Worm (Caenorhabditis elegans): Measurements from ENCODE around the gene tlk-1.

Gene tlk-1

DNA sequence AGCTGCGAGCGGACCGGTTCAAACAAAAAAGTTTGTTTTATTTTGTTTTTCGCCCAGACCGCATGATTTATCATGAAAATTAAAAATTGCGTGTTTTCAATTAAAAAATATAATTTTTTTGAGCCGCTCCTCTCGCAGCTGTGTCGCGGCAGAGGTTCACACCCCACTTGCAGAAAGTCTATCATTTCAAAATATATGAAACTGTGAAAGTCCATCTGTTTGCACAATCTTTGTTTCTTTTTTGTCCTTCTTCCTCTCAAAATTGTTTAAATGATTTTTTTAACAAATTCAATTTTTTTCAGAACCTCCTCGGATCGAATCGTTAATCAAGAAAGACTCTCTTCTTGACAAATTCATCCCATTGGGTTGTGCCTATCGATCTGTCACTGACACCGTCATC lies at the start of gene tlk-1:
tlk-1 (plus strand) TSS at position 301 of the 400 bp plus-strand sequence.
- TF ChIP-seq flt-1 (GFP tag; IDR thresholded peaks at IDR 0.05), result no peak
- no peak for TF ChIP-seq ztf-29 (GFP tag; IDR thresholded peaks at IDR 0.05)
- TF ChIP-seq ztf-23 (GFP tag; IDR thresholded peaks at IDR 0.05), result no peak
- TF ChIP-seq cog-1 (tag; optimal IDR thresholded peaks at IDR 0.05), result no peak
- TF ChIP-seq klf-2 (GFP tag; conservative IDR thresholded peaks at IDR 0.05), result no peak
- TF ChIP-seq tab-1 (GFP tag; IDR thresholded peaks at IDR 0.05), result no peak
- TF ChIP-seq ref-1 (GFP tag; conservative IDR thresholded peaks at IDR 0.05), result no peak
- TF ChIP-seq med-1 (GFP tag; optimal IDR thresholded peaks at IDR 0.05; ENCODE audit: insufficient read depth), result no peak
- no peak for TF ChIP-seq T22C8.4 (GFP tag; IDR thresholded peaks at IDR 0.05)

DNA sequence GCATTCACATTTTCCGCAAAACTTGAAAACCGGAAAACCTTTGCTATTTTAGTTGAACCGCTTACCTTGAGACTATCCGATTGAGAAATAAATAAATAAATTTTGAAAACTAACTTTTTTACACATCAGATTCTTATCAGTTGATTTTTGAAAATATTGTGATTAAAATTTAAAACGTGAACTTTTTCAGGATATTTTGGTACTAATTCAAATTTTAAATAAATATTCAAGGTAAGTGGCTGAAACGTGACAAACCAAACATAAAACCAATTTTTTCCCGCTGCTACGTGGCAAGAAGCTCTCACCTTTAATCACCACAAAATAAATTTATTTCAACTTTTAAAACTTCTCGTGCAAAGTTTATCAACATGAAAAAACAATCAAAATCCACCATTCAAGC lies 47.8 kb upstream of the tlk-1 start, which contains the start of gene C15H7.3:
C15H7.3 (minus strand) TSS at position 101 of the 400 bp plus-strand sequence.
- TF ChIP-seq ref-1 (GFP tag; conservative IDR thresholded peaks at IDR 0.05) (no peak), med-1 (GFP tag; optimal IDR thresholded peaks at IDR 0.05; ENCODE audit: insufficient read depth) (no peak), flt-1 (GFP tag; IDR thresholded peaks at IDR 0.05) (no peak), klf-2 (GFP tag; conservative IDR thresholded peaks at IDR 0.05) (no peak), T22C8.4 (GFP tag; IDR thresholded peaks at IDR 0.05) (no peak), ztf-29 (GFP tag; IDR thresholded peaks at IDR 0.05) (no peak), ztf-23 (GFP tag; IDR thresholded peaks at IDR 0.05) (no peak), tab-1 (GFP tag; IDR thresholded peaks at IDR 0.05) (no peak), cog-1 (tag; optimal IDR thresholded peaks at IDR 0.05) (no peak)

DNA sequence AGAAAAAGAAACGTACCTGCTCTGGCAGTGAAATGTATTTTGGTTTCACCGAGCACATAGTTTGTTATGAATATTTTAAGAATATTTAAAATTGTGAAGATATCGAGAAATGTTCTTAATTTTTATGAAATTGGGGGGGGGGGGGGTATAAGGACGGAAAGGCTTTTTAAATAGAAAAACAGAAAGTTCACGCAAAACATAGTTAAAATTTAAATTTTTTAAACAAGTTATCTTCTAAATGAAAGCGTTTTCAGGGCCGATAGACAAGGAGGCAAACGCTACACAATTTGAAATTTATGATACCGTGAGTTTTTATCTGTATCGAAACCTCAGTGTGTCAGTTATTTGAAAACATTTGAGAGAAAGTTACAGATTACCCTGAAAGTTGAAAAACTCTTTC lies 43.9 kb upstream of the tlk-1 start, which contains the start of gene C15H7.4:
C15H7.4 (minus strand) TSS at position 101 of the 400 bp plus-strand sequence.
- TF ChIP-seq ztf-29 (GFP tag; IDR thresholded peaks at IDR 0.05) (no peak), klf-2 (GFP tag; conservative IDR thresholded peaks at IDR 0.05) (no peak), med-1 (GFP tag; optimal IDR thresholded peaks at IDR 0.05; ENCODE audit: insufficient read depth) (no peak), T22C8.4 (GFP tag; IDR thresholded peaks at IDR 0.05) (no peak), cog-1 (tag; optimal IDR thresholded peaks at IDR 0.05) (no peak), tab-1 (GFP tag; IDR thresholded peaks at IDR 0.05) (no peak), ref-1 (GFP tag; conservative IDR thresholded peaks at IDR 0.05) (no peak), flt-1 (GFP tag; IDR thresholded peaks at IDR 0.05) (no peak), ztf-23 (GFP tag; IDR thresholded peaks at IDR 0.05) (no peak)

DNA sequence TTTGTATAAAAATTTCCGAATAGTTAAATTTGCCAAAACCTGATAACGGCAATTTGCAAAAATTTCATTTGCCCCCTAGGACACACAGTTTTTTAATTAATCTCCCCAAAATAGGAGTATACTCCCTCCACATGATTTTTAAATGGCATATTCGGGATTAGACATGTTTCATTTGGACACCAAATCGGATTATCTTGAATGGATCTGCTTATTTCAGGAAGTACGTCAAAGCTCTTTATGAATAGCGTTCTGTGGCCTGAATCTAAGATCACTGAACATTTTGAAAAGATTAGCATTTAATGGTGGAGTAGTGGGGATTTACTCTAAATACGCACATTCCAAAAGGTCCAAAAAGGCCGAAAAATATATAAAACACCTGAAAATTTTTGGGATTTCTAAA lies 41.1 kb upstream of the tlk-1 start:
- no peak for TF ChIP-seq tab-1 (GFP tag; IDR thresholded peaks at IDR 0.05)
- no peak for TF ChIP-seq med-1 (GFP tag; optimal IDR thresholded peaks at IDR 0.05; ENCODE audit: insufficient read depth)
- TF ChIP-seq flt-1 (GFP tag; IDR thresholded peaks at IDR 0.05), result no peak
- no peak for TF ChIP-seq cog-1 (tag; optimal IDR thresholded peaks at IDR 0.05)
- TF ChIP-seq T22C8.4 (GFP tag; IDR thresholded peaks at IDR 0.05), result no peak
- no peak for TF ChIP-seq ztf-23 (GFP tag; IDR thresholded peaks at IDR 0.05)
- TF ChIP-seq ztf-29 (GFP tag; IDR thresholded peaks at IDR 0.05), result no peak
- no peak for TF ChIP-seq ref-1 (GFP tag; conservative IDR thresholded peaks at IDR 0.05)
- TF ChIP-seq klf-2 (GFP tag; conservative IDR thresholded peaks at IDR 0.05), result no peak

DNA sequence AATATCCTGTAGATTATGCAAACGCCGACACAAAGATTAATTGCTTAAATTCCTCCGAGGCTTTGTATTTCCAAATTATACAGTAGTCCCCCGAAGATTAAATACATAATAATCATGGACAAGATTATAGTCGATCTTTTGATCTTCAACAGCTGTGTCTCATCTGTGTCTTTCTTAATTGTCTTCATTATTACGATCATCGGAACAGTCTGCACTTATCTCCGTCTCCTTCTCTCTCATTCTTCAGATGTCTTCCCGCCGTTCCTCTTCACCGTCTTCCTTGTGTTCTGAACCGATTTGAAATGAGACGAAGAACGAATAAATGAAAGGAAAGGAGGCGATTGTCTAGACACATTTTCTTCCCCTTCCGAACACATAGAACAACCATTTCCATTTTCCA lies 38.6 kb upstream of the tlk-1 start:
- no peak for TF ChIP-seq ztf-23 (GFP tag; IDR thresholded peaks at IDR 0.05)
- no peak for TF ChIP-seq med-1 (GFP tag; optimal IDR thresholded peaks at IDR 0.05; ENCODE audit: insufficient read depth)
- TF ChIP-seq tab-1 (GFP tag; IDR thresholded peaks at IDR 0.05), result no peak
- no peak for TF ChIP-seq ref-1 (GFP tag; conservative IDR thresholded peaks at IDR 0.05)
- no peak for TF ChIP-seq flt-1 (GFP tag; IDR thresholded peaks at IDR 0.05)
- no peak for TF ChIP-seq klf-2 (GFP tag; conservative IDR thresholded peaks at IDR 0.05)
- TF ChIP-seq T22C8.4 (GFP tag; IDR thresholded peaks at IDR 0.05), result no peak
- no peak for TF ChIP-seq cog-1 (tag; optimal IDR thresholded peaks at IDR 0.05)
- TF ChIP-seq ztf-29 (GFP tag; IDR thresholded peaks at IDR 0.05), result no peak

DNA sequence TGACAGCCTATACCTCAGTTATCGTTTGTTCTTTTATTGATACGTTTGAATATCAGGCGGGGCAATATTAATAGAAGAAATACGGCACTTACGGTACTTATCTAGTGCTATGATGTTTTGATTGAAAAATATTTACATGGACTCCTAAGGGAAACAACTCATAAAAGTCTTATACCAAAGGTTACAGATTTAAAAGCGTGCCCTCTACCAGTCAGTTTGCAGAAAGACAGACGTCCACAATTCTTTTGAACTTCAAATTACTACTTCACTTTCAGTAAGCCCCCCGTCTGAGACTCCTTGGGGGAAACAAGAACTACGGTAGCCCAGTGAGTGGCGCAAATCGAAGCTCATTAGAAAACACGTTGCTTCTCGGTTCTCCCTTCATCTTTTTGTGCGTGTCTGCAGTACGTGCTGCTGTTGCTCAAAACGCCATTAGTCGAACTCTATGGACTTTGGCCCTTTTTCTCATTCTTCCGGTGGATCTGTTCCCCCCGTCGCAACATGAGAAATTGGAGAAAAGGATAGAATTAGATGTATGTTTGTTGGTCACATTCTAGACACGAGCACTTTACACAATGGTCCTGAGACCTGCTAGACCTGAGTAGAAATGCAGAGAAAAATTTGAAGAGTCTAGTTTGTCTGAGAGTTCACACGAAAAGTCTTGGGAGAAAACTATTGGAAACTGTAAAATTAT lies 37.3 kb upstream of the tlk-1 start:
- TF ChIP-seq flt-1 (GFP tag; IDR thresholded peaks at IDR 0.05) (no peak), ztf-29 (GFP tag; IDR thresholded peaks at IDR 0.05) (no peak), med-1 (GFP tag; optimal IDR thresholded peaks at IDR 0.05; ENCODE audit: insufficient read depth) (no peak), T22C8.4 (GFP tag; IDR thresholded peaks at IDR 0.05) (no peak), ref-1 (GFP tag; conservative IDR thresholded peaks at IDR 0.05) (no peak), ztf-23 (GFP tag; IDR thresholded peaks at IDR 0.05) (no peak), klf-2 (GFP tag; conservative IDR thresholded peaks at IDR 0.05) (no peak), tab-1 (GFP tag; IDR thresholded peaks at IDR 0.05) (no peak), cog-1 (tag; optimal IDR thresholded peaks at IDR 0.05) (no peak)

DNA sequence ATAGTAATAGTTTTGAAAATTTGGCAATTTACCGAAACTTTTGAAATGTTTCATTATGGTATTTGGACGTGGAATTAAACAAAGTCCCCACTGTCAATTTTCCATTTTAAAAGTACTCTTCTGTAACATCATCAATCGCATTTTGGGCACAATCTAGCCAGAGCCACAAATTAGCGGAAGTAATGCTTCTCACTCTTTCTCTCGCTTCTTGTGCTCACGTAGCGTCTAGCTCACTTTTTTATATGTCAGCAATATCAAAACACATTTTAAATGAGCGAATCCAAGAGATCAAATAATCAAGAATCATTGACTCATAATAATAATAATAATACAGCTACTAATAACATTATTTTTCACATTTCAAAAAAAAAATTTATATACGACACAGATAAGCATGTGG lies 35.7 kb upstream of the tlk-1 start:
- TF ChIP-seq ztf-23 (GFP tag; IDR thresholded peaks at IDR 0.05), result no peak
- no peak for TF ChIP-seq klf-2 (GFP tag; conservative IDR thresholded peaks at IDR 0.05)
- TF ChIP-seq tab-1 (GFP tag; IDR thresholded peaks at IDR 0.05), result no peak
- no peak for TF ChIP-seq med-1 (GFP tag; optimal IDR thresholded peaks at IDR 0.05; ENCODE audit: insufficient read depth)
- TF ChIP-seq cog-1 (tag; optimal IDR thresholded peaks at IDR 0.05), result no peak
- no peak for TF ChIP-seq ztf-29 (GFP tag; IDR thresholded peaks at IDR 0.05)
- no peak for TF ChIP-seq flt-1 (GFP tag; IDR thresholded peaks at IDR 0.05)

DNA sequence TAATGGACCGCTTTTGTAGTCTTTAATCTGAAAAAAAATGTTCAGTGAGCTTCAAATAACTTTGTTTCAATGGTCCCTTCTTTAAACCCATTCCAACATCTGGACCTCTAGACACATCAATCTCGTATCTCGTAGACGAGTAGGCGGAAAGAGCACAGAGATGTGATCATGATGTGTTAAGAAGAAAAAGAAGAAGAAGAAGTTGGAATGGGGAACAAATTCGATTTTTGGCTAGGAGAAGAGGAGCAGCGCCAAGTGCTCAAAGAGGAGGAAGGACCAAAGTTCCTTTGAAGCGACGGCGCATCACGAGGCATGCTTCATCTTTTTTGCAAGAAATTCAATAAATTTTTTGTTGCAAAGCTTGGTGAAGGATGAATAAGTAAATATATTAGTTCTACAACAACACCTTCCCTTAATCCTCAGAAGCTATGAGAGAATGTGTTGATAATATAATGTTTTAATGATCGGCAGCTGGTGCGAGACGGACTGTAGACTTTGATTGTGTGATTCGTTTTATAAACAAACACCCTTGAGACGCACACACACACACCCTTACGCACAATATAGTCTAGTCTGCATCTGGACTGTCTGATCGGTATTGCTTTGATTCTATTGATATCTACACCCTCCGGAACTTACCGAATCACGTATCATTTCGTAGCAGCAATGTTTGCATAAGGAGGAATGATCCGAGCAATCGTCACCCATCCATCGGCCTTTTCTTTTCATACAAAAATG lies 35.0 kb upstream of the tlk-1 start:
- TF ChIP-seq ref-1 (GFP tag; conservative IDR thresholded peaks at IDR 0.05) (no peak), ztf-23 (GFP tag; IDR thresholded peaks at IDR 0.05) (no peak), klf-2 (GFP tag; conservative IDR thresholded peaks at IDR 0.05) (no peak), cog-1 (tag; optimal IDR thresholded peaks at IDR 0.05) (no peak), ztf-29 (GFP tag; IDR thresholded peaks at IDR 0.05) (no peak), med-1 (GFP tag; optimal IDR thresholded peaks at IDR 0.05; ENCODE audit: insufficient read depth) (no peak), T22C8.4 (GFP tag; IDR thresholded peaks at IDR 0.05) (no peak), flt-1 (GFP tag; IDR thresholded peaks at IDR 0.05) (no peak), tab-1 (GFP tag; IDR thresholded peaks at IDR 0.05) (no peak)

Measured in whole organism, midembryonic.